Fruit fly (Drosophila melanogaster): ENCODE results near the gene alphaTub84B.

The alphaTub84B gene

DNA sequence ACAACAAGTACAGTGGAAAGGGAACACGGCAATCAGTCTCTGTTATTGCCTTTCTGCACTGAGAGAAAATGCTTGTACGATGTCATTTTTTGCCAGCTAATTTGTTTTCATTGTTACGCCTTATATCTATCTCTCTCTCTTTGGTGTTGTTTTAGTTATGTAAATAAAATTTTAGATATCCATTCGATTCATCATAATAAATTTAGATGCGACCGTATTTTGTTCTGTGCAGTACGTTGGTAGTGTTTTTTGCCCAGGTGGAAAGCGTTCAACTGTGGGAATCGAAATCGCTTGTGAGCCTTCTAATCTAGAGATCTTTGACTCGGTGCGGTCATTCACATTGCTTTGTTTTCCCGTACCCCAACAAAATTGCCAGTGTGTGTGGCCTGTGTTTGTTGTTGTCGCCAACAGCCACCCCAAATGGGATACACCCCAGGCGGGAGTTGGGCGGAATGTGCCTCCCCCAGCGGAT lies 10.7 kb upstream of the alphaTub84B start (continued):
- TF ChIP-seq Hr4 (GFP tag; optimal IDR thresholded peaks at IDR 0.05) (peak; percentile 93), Hr38 (GFP tag; optimal IDR thresholded peaks at IDR 0.05) (no peak), topi (GFP tag; optimal IDR thresholded peaks at IDR 0.05) (peak; percentile 96), Sox102F (GFP tag; optimal IDR thresholded peaks at IDR 0.05) (peak; percentile 97), CG11762 (GFP tag; optimal IDR thresholded peaks at IDR 0.05; ENCODE audit: insufficient read depth) (peak; percentile 90), Ets21C (GFP tag; optimal IDR thresholded peaks at IDR 0.05) (peak; percentile 91), CG11902 (GFP tag; optimal IDR thresholded peaks at IDR 0.05) (peak; percentile 91), CG3919 (GFP tag; optimal IDR thresholded peaks at IDR 0.05) (peak; percentile 95)

- TF ChIP-seq eg (GFP tag; IDR thresholded peaks at IDR 0.05) (no peak), CG6854 (GFP tag; optimal IDR thresholded peaks at IDR 0.05) (no peak), vri (GFP tag; optimal IDR thresholded peaks at IDR 0.05) (no peak), CG3032 (tag; optimal IDR thresholded peaks at IDR 0.05) (no peak), CG11294 (GFP tag; IDR thresholded peaks at IDR 0.05) (no peak), CG10631 (GFP tag; optimal IDR thresholded peaks at IDR 0.05) (no peak), salr (GFP tag; optimal IDR thresholded peaks at IDR 0.05) (no peak), cyc (GFP tag; optimal IDR thresholded peaks at IDR 0.05) (no peak), CG11762 (GFP tag; optimal IDR thresholded peaks at IDR 0.05; ENCODE audit: insufficient read depth) (no peak), CG32006 (GFP tag; optimal IDR thresholded peaks at IDR 0.05) (peak; percentile 38), CG16779 (tag; optimal IDR thresholded peaks at IDR 0.05) (peak; percentile 8), fd85E (GFP tag; optimal IDR thresholded peaks at IDR 0.05) (no peak), CG6276 (GFP tag; optimal IDR thresholded peaks at IDR 0.05) (no peak), CG8119 (GFP tag; IDR thresholded peaks at IDR 0.05) (no peak), CG6792 (GFP tag; optimal IDR thresholded peaks at IDR 0.05) (no peak), OdsH (GFP tag; optimal IDR thresholded peaks at IDR 0.05) (no peak), achi (GFP tag; optimal IDR thresholded peaks at IDR 0.05) (peak; percentile 0), CG6163 (GFP tag; IDR thresholded peaks at IDR 0.05) (no peak), CG9139 (GFP tag; optimal IDR thresholded peaks at IDR 0.05) (no peak), Eip75B (GFP tag; optimal IDR thresholded peaks at IDR 0.05) (no peak), Blimp-1 (GFP tag; optimal IDR thresholded peaks at IDR 0.05) (no peak), Ets21C (GFP tag; optimal IDR thresholded peaks at IDR 0.05) (no peak), CG4318 (GFP tag; optimal IDR thresholded peaks at IDR 0.05) (no peak), CG11902 (GFP tag; optimal IDR thresholded peaks at IDR 0.05) (no peak), Hr4 (GFP tag; optimal IDR thresholded peaks at IDR 0.05) (peak; percentile 35), pdm3 (GFP tag; optimal IDR thresholded peaks at IDR 0.05) (no peak), CG15336 (GFP tag; IDR thresholded peaks at IDR 0.05) (no peak), Sox15 (GFP tag; optimal IDR thresholded peaks at IDR 0.05) (no peak), Ets96B (tag; optimal IDR thresholded peaks at IDR 0.05) (no peak), Hr38 (GFP tag; optimal IDR thresholded peaks at IDR 0.05) (no peak), topi (GFP tag; optimal IDR thresholded peaks at IDR 0.05) (no peak), ss (GFP tag; optimal IDR thresholded peaks at IDR 0.05) (peak in 1 of 2 experiments; percentile 6), CG6808 (GFP tag; optimal IDR thresholded peaks at IDR 0.05) (no peak), fd59A (GFP tag; optimal IDR thresholded peaks at IDR 0.05) (no peak), dsx (GFP tag; optimal IDR thresholded peaks at IDR 0.05; ENCODE audit: poor library complexity, severe bottlenecking) (no peak), acj6 (GFP tag; optimal IDR thresholded peaks at IDR 0.05) (peak; percentile 35), Smox (GFP tag; optimal IDR thresholded peaks at IDR 0.05) (no peak), dac (GFP tag; optimal IDR thresholded peaks at IDR 0.05) (no peak), Lpt (GFP tag; optimal IDR thresholded peaks at IDR 0.05) (no peak), CG10669 (GFP tag; optimal IDR thresholded peaks at IDR 0.05) (no peak), Gug (GFP tag; IDR thresholded peaks at IDR 0.05) (no peak), CG31627 (GFP tag; optimal IDR thresholded peaks at IDR 0.05) (no peak), svp (GFP tag) (no peak), net (GFP tag; optimal IDR thresholded peaks at IDR 0.05) (no peak), Sox102F (GFP tag; optimal IDR thresholded peaks at IDR 0.05) (peak; percentile 48), CG8632 (GFP tag; optimal IDR thresholded peaks at IDR 0.05) (no peak), Hr39 (GFP tag; optimal IDR thresholded peaks at IDR 0.05) (peak; percentile 33)
Measured at dm6 chr3R:7076293-7076981, 10.0 kb upstream of the alphaTub84B start.

Measured in whole organism, prepupa.